Worm (Caenorhabditis elegans) whole organism, dauer: ENCODE results near the gene D2023.1.

ENCODE experiments used
- unc-62 ChIP-seq: sonication (generic microtip); optimal IDR thresholded peaks from 2 replicates; lab custom pipeline; 2017; ENCODE audit warnings: missing biosample characterization, missing genetic modification reagents, missing genetic modification characterization

The D2023.1 gene

DNA sequence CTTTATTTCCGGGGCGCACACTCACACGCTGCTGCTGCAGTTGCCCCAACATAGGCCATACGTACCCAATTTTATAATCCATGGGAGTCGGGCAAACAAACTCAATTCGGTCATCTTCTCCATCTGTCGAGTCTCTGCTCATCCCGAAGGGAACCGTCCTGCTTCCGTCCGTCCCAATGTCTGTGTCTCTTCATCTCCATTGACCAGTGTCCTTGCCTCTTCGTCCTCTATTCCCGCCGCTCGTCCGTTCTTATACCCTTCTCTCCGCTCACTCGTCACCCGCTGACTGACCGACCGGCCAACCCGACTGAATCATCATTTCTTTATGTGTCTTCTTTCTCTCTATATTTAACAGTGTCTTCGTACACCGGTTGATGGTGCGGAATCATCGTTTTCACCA lies 55.5 kb downstream of the D2023.1 start:
- no peak for TF ChIP-seq unc-62

- no peak for TF ChIP-seq unc-62
Observed at ce11 chrV:11845492-11845891, 56.1 kb downstream of the D2023.1 start, which contains the start of gene hmp-1. hmp-1 (plus strand) TSS chrV:11845871.

DNA sequence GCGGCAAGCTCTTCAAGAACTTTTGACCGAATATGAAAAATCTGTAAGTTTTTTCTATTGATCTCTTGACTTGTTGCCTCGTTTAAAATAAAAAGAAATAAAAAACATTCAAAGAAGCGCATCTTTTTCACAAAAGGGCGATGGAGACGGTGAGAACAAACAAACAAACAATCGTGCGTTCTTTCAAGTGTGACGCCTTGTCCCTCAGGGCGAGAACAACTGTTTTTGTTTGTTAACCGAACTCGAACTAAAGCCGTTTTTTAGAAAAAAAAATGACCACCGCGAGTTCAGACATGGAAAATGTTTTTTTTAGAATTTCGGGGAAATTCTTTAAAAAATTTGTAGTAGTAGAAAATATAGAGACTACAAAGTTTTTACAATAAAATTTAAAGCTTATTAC lies 57.6 kb downstream of the D2023.1 start:
- TF ChIP-seq unc-62: no peak

- no peak for TF ChIP-seq unc-62
Observed at ce11 chrV:11849408-11849807, 60.1 kb downstream of the D2023.1 start.
